Worm (Caenorhabditis elegans) whole organism, L2 larva: ENCODE data around the gene vps-11.

Experiments used
- F13H6.1 ChIP-seq: sonication (generic microtip); optimal IDR thresholded peaks from 2 replicates; lab custom pipeline; 2016; ENCODE audit warnings: missing genetic modification characterization, missing compliant biosample characterization
- ama-1 ChIP-seq: fragments of 150-350 bp; optimal IDR thresholded peaks from 2 replicates; lab custom pipeline; 2018; ENCODE audit warnings: inconsistent platforms
- lin-39 ChIP-seq: fragments of 150-350 bp; optimal IDR thresholded peaks from 2 replicates; lab custom pipeline; 2014; ENCODE audit warnings: missing biosample characterization, missing genetic modification reagents, missing genetic modification characterization
- nhr-10 ChIP-seq: sonication (generic microtip); optimal IDR thresholded peaks from 2 replicates; lab custom pipeline; 2017; ENCODE audit warnings: missing biosample characterization, missing genetic modification characterization

ce11 chrII:10810690-10811089 lies 17.4 kb upstream of the vps-11 start, which contains the start of gene msrp-7:
- TF ChIP-seq nhr-10 (tag; lab: Kevin White, UChicago) (no peak), lin-39 (no peak), ama-1 (lab: Kevin White, UChicago) (no peak), F13H6.1 (tag; lab: Kevin White, UChicago) (no peak)
